Worm (Caenorhabditis elegans): Measurements from ENCODE around the gene T25D10.1.

ce11 chrII:6358905-6359304, 44.3 kb upstream of the T25D10.1 start, which contains the start of gene C32D5.12:
- TF ChIP-seq ztf-29 (GFP tag; IDR thresholded peaks at IDR 0.05): no peak
- no peak for TF ChIP-seq flt-1 (GFP tag; IDR thresholded peaks at IDR 0.05)
